Worm (Caenorhabditis elegans) whole organism, L4 larva: Measurements from ENCODE around the gene rps-0.
A peak's percentile ranks its signal among the peaks of the same experiment; 100 is the strongest.

ENCODE experiments used
- Y5F2A.4 ChIP-seq: fragments of 200-800 bp; sonication (Bioruptor generic); optimal IDR thresholded peaks from 2 replicates; lab custom pipeline; 2018; ENCODE audit warnings: mild to moderate bottlenecking, missing genetic modification characterization, missing compliant biosample characterization
- attf-4 ChIP-seq: sonication (generic microtip); optimal IDR thresholded peaks from 3 replicates; lab custom pipeline; 2017; ENCODE audit warnings: missing biosample characterization, missing genetic modification characterization
- gei-8 ChIP-seq: fragments of 200-800 bp; sonication (Bioruptor generic); optimal IDR thresholded peaks from 2 replicates; lab custom pipeline; 2018; ENCODE audit warnings: mild to moderate bottlenecking, missing genetic modification characterization, missing compliant biosample characterization
- lin-39 ChIP-seq: fragments of 150-350 bp; optimal IDR thresholded peaks from 2 replicates; lab custom pipeline; 2014; ENCODE audit warnings: missing biosample characterization, missing genetic modification reagents, missing genetic modification characterization
- lsy-2 ChIP-seq, 2 experiments: fragments of 150-350 bp in 1 of 2; sonication (generic microtip) in 1 of 2; optimal IDR thresholded peaks; 2 replicates each; lab custom pipeline; 2014 to 2017; ENCODE audit warnings: missing biosample characterization in 2 of 2, missing genetic modification characterization in 2 of 2
- nhr-237 ChIP-seq: sonication (generic microtip); optimal IDR thresholded peaks from 2 replicates; lab custom pipeline; 2017; ENCODE audit warnings: missing biosample characterization, missing genetic modification characterization
- pha-4 ChIP-seq, 2 experiments: fragments of 150-350 bp in 1 of 2; fragments of 200-800 bp in 1 of 2; sonication (Bioruptor generic) in 1 of 2; IDR thresholded peaks in 1 of 2; optimal IDR thresholded peaks in 1 of 2; 2 replicates each; pipeline versions ENCODE4 v1.3.6 to Lab custom; 2014 to 2022; ENCODE audit warnings: missing genetic modification characterization in 2 of 2, missing genetic modification reagents in 2 of 2, missing biosample characterization in 1 of 2, missing compliant biosample characterization in 1 of 2
- pqm-1 ChIP-seq: sonication (generic microtip); optimal IDR thresholded peaks from 2 replicates; lab custom pipeline; 2017; ENCODE audit warnings: missing biosample characterization, missing genetic modification characterization
- saeg-2 ChIP-seq: fragments of 200-800 bp; sonication (Bioruptor generic); IDR thresholded peaks from 2 replicates; pipeline ENCODE4 v1.3.6; 2022; ENCODE audit warnings: missing genetic modification reagents, missing genetic modification characterization, missing compliant biosample characterization
- snpc-4 ChIP-seq: fragments of 150-350 bp; optimal IDR thresholded peaks from 2 replicates; lab custom pipeline; 2014; ENCODE audit warnings: missing biosample characterization, missing genetic modification characterization
- zag-1 ChIP-seq: fragments of 150-350 bp; optimal IDR thresholded peaks from 2 replicates; lab custom pipeline; 2014; ENCODE audit warnings: missing biosample characterization, missing genetic modification characterization
- ztf-7 ChIP-seq: fragments of 150-350 bp; optimal IDR thresholded peaks from 2 replicates; lab custom pipeline; 2014; ENCODE audit warnings: missing biosample characterization, missing genetic modification characterization

ce11 chrIII:4703932-4704454 is 49.9 kb downstream of the rps-0 start, which contains the start of the genes clp-2 and mrpl-16:
- TF ChIP-seq snpc-4 (tag; lab: Kevin White, UChicago) (no peak), ztf-7 (tag; lab: Kevin White, UChicago) (no peak), lin-39 (no peak), zag-1 (no peak), gei-8 (GFP tag; lab: Kevin White, UChicago) (no peak), pha-4 (GFP tag; IDR thresholded peaks at IDR 0.05; lab: Robert Waterston, UW) (no peak), pha-4 (tag; optimal IDR thresholded peaks at IDR 0.05; lab: Kevin White, UChicago) (no peak), lsy-2 (tag; optimal IDR thresholded peaks at IDR 0.05; lab: Kevin White, UChicago) (peak in 1 of 2 experiments; percentile 55), Y5F2A.4 (GFP tag; lab: Kevin White, UChicago) (no peak), attf-4 (tag; lab: Kevin White, UChicago) (no peak), nhr-237 (no peak), saeg-2 (GFP tag; lab: Robert Waterston, UW) (no peak), pqm-1 (no peak)
